Fruit fly (Drosophila melanogaster) whole organism, embryonic: ENCODE measurements around the gene Dpm1.

Experiments used
- Ada2b ChIP-seq: fragments of 200-800 bp; sonication (Bioruptor generic); IDR thresholded peaks from 2 replicates; pipeline ENCODE4 v1.3.6; 2022; ENCODE audit warnings: missing biosample characterization, missing genetic modification characterization
- Aef1 ChIP-seq: fragments of 200-800 bp; sonication (Bioruptor generic); IDR thresholded peaks from 3 replicates; pipeline ENCODE4 v1.3.6; 2022; ENCODE audit warnings: missing biosample characterization, missing genetic modification characterization
- CG10462 ChIP-seq: fragments of 200-800 bp; sonication (Bioruptor generic); optimal IDR thresholded peaks from 2 replicates; lab custom pipeline; 2016; ENCODE audit warnings: missing biosample characterization, missing genetic modification characterization
- CG10654 ChIP-seq: fragments of 200-800 bp; sonication (Bioruptor generic); optimal IDR thresholded peaks from 2 replicates; lab custom pipeline; 2016; ENCODE audit warnings: missing biosample characterization, missing genetic modification characterization
- CG11085 ChIP-seq: fragments of 200-800 bp; sonication (Bioruptor generic); IDR thresholded peaks from 2 replicates; pipeline ENCODE4 v1.3.6; 2022; ENCODE audit warnings: missing biosample characterization, missing genetic modification characterization
- CG11504 ChIP-seq: fragments of 200-800 bp; sonication (Bioruptor generic); optimal IDR thresholded peaks from 3 replicates; lab custom pipeline; 2019; ENCODE audit warnings: missing biosample characterization, mild to moderate bottlenecking, missing genetic modification characterization, moderate library complexity
- CG11560 ChIP-seq: fragments of 200-800 bp; sonication (Bioruptor generic); IDR thresholded peaks from 3 replicates; pipeline ENCODE4 v1.3.6; 2022; ENCODE audit warnings: missing biosample characterization, missing genetic modification characterization
- CG12236 ChIP-seq: fragments of 200-800 bp; sonication (Bioruptor generic); optimal IDR thresholded peaks from 2 replicates; lab custom pipeline; 2016; ENCODE audit warnings: missing biosample characterization, missing genetic modification characterization
- CG12769 ChIP-seq: fragments of 200-800 bp; sonication (Bioruptor generic); optimal IDR thresholded peaks from 2 replicates; lab custom pipeline; 2019; ENCODE audit warnings: missing biosample characterization, mild to moderate bottlenecking, missing genetic modification characterization, moderate library complexity
- CG15073 ChIP-seq: fragments of 200-800 bp; sonication (Bioruptor generic); optimal IDR thresholded peaks from 2 replicates; lab custom pipeline; 2016; ENCODE audit warnings: missing biosample characterization, missing genetic modification characterization
- CG1529 ChIP-seq: fragments of 200-800 bp; sonication (Bioruptor generic); optimal IDR thresholded peaks from 3 replicates; lab custom pipeline; 2018; ENCODE audit warnings: missing biosample characterization, missing genetic modification characterization
- CG17829 ChIP-seq: fragments of 200-800 bp; optimal IDR thresholded peaks from 2 replicates; lab custom pipeline; 2019; ENCODE audit warnings: missing biosample characterization, mild to moderate bottlenecking, missing genetic modification characterization, moderate library complexity
- CG1832 ChIP-seq: fragments of 200-800 bp; sonication (Bioruptor generic); optimal IDR thresholded peaks from 2 replicates; lab custom pipeline; 2017; ENCODE audit warnings: missing biosample characterization, mild to moderate bottlenecking, missing genetic modification characterization, inconsistent platforms
- CG3407 ChIP-seq: fragments of 200-800 bp; sonication (Bioruptor generic); optimal IDR thresholded peaks from 2 replicates; lab custom pipeline; 2018; ENCODE audit warnings: missing biosample characterization, mild to moderate bottlenecking, missing genetic modification characterization
- CG4424 ChIP-seq: fragments of 200-800 bp; sonication (Bioruptor generic); optimal IDR thresholded peaks from 3 replicates; lab custom pipeline; 2016; ENCODE audit warnings: missing biosample characterization, missing genetic modification characterization
- CG4707 ChIP-seq: fragments of 200-800 bp; sonication (Bioruptor generic); optimal IDR thresholded peaks from 2 replicates; lab custom pipeline; 2018; ENCODE audit warnings: missing biosample characterization, mild to moderate bottlenecking, missing genetic modification characterization, moderate library complexity
- CG6689 ChIP-seq: fragments of 200-800 bp; sonication (Bioruptor generic); IDR thresholded peaks from 2 replicates; pipeline ENCODE4 v1.3.6; 2022; ENCODE audit warnings: missing biosample characterization, missing genetic modification characterization
- CG7745 ChIP-seq: fragments of 200-800 bp; sonication (Bioruptor generic); optimal IDR thresholded peaks from 2 replicates; lab custom pipeline; 2018; ENCODE audit warnings: missing biosample characterization, mild to moderate bottlenecking, missing genetic modification characterization, moderate library complexity
- CG7963 ChIP-seq: fragments of 200-800 bp; sonication (Bioruptor generic); IDR thresholded peaks from 3 replicates; pipeline ENCODE4 v1.3.6; 2022; ENCODE audit warnings: missing biosample characterization, missing genetic modification characterization; ENCODE audit not compliant: partially characterized antibody
- CG8765 ChIP-seq: fragments of 200-800 bp; sonication (Bioruptor generic); IDR thresholded peaks from 2 replicates; pipeline ENCODE4 v1.3.6; 2022; ENCODE audit warnings: missing biosample characterization, missing genetic modification characterization
- Dbx ChIP-seq: fragments of 200-800 bp; sonication (Bioruptor generic); IDR thresholded peaks from 3 replicates; pipeline ENCODE4 v1.3.6; 2022; ENCODE audit warnings: missing biosample characterization, missing genetic modification characterization
- Dip3 ChIP-seq: fragments of 200-800 bp; sonication (Bioruptor generic); optimal IDR thresholded peaks from 3 replicates; lab custom pipeline; 2016; ENCODE audit warnings: missing biosample characterization, missing genetic modification characterization
- Drgx ChIP-seq: fragments of 200-800 bp; sonication (Bioruptor generic); IDR thresholded peaks from 2 replicates; pipeline ENCODE4 v1.3.6; 2022; ENCODE audit warnings: missing biosample characterization, missing genetic modification characterization
- Eip74EF ChIP-seq, 2 experiments: fragments of 200-800 bp in 1 of 2; fragments of >200 bp in 1 of 2; sonication (Bioruptor generic) in 1 of 2; optimal IDR thresholded peaks; 2 replicates each; lab custom pipeline; 2017 to 2019; ENCODE audit warnings: missing biosample characterization in 2 of 2, missing genetic modification characterization in 2 of 2, mild to moderate bottlenecking in 1 of 2, moderate library complexity in 1 of 2
- Ets97D ChIP-seq: fragments of 200-800 bp; sonication (Bioruptor generic); optimal IDR thresholded peaks from 3 replicates; lab custom pipeline; 2016; ENCODE audit warnings: missing biosample characterization, missing genetic modification characterization
- H15 ChIP-seq: fragments of 200-800 bp; sonication (Bioruptor generic); IDR thresholded peaks from 3 replicates; pipeline ENCODE4 v1.3.6; 2022; ENCODE audit warnings: missing biosample characterization, missing genetic modification characterization
- HLH4C ChIP-seq: fragments of 200-800 bp; sonication (Bioruptor generic); IDR thresholded peaks from 3 replicates; pipeline ENCODE4 v1.3.6; 2022; ENCODE audit warnings: missing biosample characterization, missing genetic modification characterization; ENCODE audit not compliant: partially characterized antibody
- Hr3 ChIP-seq: fragments of 200-800 bp; sonication (Bioruptor generic); optimal IDR thresholded peaks from 3 replicates; lab custom pipeline; 2016; ENCODE audit warnings: missing biosample characterization, missing genetic modification characterization
- MBD-R2 ChIP-seq: fragments of 200-800 bp; sonication (Bioruptor generic); IDR thresholded peaks from 2 replicates; pipeline ENCODE4 v1.3.6; 2022; ENCODE audit warnings: missing biosample characterization, missing genetic modification characterization
- Mad ChIP-seq: fragments of 200-800 bp; sonication (Bioruptor generic); optimal IDR thresholded peaks from 2 replicates; lab custom pipeline; 2016; ENCODE audit warnings: missing biosample characterization, missing genetic modification characterization
- Poxn ChIP-seq: fragments of 200-800 bp; sonication (Bioruptor generic); IDR thresholded peaks from 2 replicates; pipeline ENCODE4 v1.3.6; 2022; ENCODE audit warnings: missing biosample characterization, missing genetic modification characterization
- ap ChIP-seq: fragments of 200-800 bp; sonication (Bioruptor generic); IDR thresholded peaks from 2 replicates; pipeline ENCODE4 v1.3.6; 2022; ENCODE audit warnings: missing biosample characterization, missing genetic modification characterization
- br ChIP-seq: fragments of >200 bp; optimal IDR thresholded peaks from 2 replicates; lab custom pipeline; 2017
- ci ChIP-seq: fragments of 200-800 bp; sonication (Bioruptor generic); IDR thresholded peaks from 3 replicates; pipeline ENCODE4 v1.3.6; 2022; ENCODE audit warnings: missing biosample characterization, missing genetic modification characterization
- crol ChIP-seq: fragments of 200-800 bp; sonication (Bioruptor generic); IDR thresholded peaks from 2 replicates; pipeline ENCODE4 v1.3.6; 2022; ENCODE audit warnings: missing biosample characterization, missing genetic modification characterization
- eyg ChIP-seq: fragments of 200-800 bp; sonication (Bioruptor generic); optimal IDR thresholded peaks from 3 replicates; lab custom pipeline; 2016; ENCODE audit warnings: missing biosample characterization, missing genetic modification characterization
- gfzf ChIP-seq: fragments of 200-800 bp; sonication (Bioruptor generic); optimal IDR thresholded peaks from 2 replicates; lab custom pipeline; 2016; ENCODE audit warnings: missing biosample characterization, mild to moderate bottlenecking, missing genetic modification characterization, moderate library complexity
- inv ChIP-seq: fragments of 200-800 bp; sonication (Bioruptor generic); IDR thresholded peaks from 2 replicates; pipeline ENCODE4 v1.3.6; 2022; ENCODE audit warnings: missing biosample characterization, missing genetic modification characterization; ENCODE audit not compliant: partially characterized antibody
- lola ChIP-seq, 3 experiments: fragments of >200 bp in 2 of 3; fragments of 200-800 bp in 1 of 3; sonication (Bioruptor generic) in 1 of 3; optimal IDR thresholded peaks; 2 replicates each; lab custom pipeline; 2017 to 2019; ENCODE audit warnings: missing biosample characterization in 3 of 3, missing genetic modification characterization in 3 of 3, mild to moderate bottlenecking in 1 of 3, moderate library complexity in 1 of 3
- mirr ChIP-seq: fragments of 200-800 bp; sonication (Bioruptor generic); optimal IDR thresholded peaks from 3 replicates; lab custom pipeline; 2018; ENCODE audit warnings: missing biosample characterization, mild to moderate bottlenecking, missing genetic modification characterization
- prd ChIP-seq, 3 experiments: fragments of >200 bp in 2 of 3; fragments of 200-800 bp in 1 of 3; sonication (Bioruptor generic) in 1 of 3; optimal IDR thresholded peaks in 2 of 3; IDR thresholded peaks in 1 of 3; 2 replicates in 2 of 3; 3 replicates in 1 of 3; pipeline versions ENCODE4 v1.3.6 to Lab custom; 2017 to 2022; ENCODE audit warnings: missing biosample characterization in 1 of 3, missing genetic modification characterization in 1 of 3
- salm ChIP-seq: fragments of 200-800 bp; sonication (Bioruptor generic); optimal IDR thresholded peaks from 2 replicates; lab custom pipeline; 2018; ENCODE audit warnings: missing biosample characterization, mild to moderate bottlenecking, missing genetic modification characterization
- sd ChIP-seq: fragments of 200-800 bp; sonication (Bioruptor generic); optimal IDR thresholded peaks from 3 replicates; lab custom pipeline; 2018; ENCODE audit warnings: missing biosample characterization, mild to moderate bottlenecking, missing genetic modification characterization, moderate library complexity
- sqz ChIP-seq: fragments of 200-800 bp; sonication (Bioruptor generic); optimal IDR thresholded peaks from 3 replicates; lab custom pipeline; 2018; ENCODE audit warnings: missing biosample characterization, mild to moderate bottlenecking, missing genetic modification characterization
- stc ChIP-seq: fragments of 200-800 bp; sonication (Bioruptor generic); IDR thresholded peaks from 2 replicates; pipeline ENCODE4 v1.3.6; 2022; ENCODE audit warnings: missing biosample characterization, missing genetic modification characterization
- tll ChIP-seq, 2 experiments: fragments of 200-800 bp in 1 of 2; fragments of >200 bp in 1 of 2; sonication (Bioruptor generic) in 1 of 2; optimal IDR thresholded peaks; 2 replicates each; lab custom pipeline; 2017 to 2019; ENCODE audit warnings: missing biosample characterization in 2 of 2, missing genetic modification characterization in 2 of 2, mild to moderate bottlenecking in 1 of 2, moderate library complexity in 1 of 2
- trh ChIP-seq: fragments of 200-800 bp; sonication (Bioruptor generic); optimal IDR thresholded peaks from 2 replicates; lab custom pipeline; 2016; ENCODE audit warnings: missing biosample characterization, missing genetic modification characterization
- tx ChIP-seq: fragments of 200-800 bp; sonication (Bioruptor generic); optimal IDR thresholded peaks from 2 replicates; lab custom pipeline; 2016; ENCODE audit warnings: missing biosample characterization, missing genetic modification characterization
- usp ChIP-seq: fragments of >200 bp; optimal IDR thresholded peaks from 2 replicates; lab custom pipeline; 2017; ENCODE audit warnings: missing biosample characterization, missing genetic modification characterization

Dpm1 gene

DNA sequence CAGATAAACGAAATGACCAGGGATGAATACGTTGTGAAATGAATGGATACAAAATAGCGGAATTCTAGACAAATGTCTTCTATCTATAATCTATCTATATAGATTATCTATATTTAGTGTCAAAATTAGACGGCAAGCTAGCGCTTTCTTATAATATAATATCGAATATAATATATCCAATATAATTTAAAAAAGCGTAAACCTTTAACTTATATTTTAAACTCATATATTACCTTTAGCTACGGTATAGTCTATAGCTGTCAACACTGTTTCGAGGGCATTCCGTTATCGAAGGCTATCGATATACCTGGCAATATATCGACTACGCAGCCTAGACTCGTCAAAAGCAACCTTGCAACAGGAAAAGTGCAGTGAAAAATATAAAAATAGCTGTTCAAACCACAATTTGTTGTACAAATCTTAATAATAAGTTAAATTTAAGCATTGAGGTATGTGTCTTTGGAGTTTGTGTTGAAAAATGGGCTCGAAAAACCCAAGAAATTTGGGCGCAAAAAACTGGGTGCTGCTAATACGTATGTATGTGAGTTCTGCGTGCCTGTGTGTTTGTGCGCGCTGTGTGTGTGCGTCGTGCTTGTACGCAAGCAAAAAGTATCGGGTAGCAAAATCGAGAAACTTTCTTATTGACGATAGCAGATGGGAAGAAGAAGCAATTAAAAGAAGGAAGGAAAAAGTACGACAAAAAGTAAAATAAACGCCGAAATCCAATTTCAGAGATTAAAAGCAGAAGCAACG, 33.1 kb downstream of the Dpm1 start, which contains the start of the genes swm and Ctu2 (continued):
- peak; percentile 72 for TF ChIP-seq CG17829 (tag; lab: Kevin White, UChicago)
- TF ChIP-seq Aef1 (GFP tag; lab: Robert Waterston, UW), result peak; percentile 51
- TF ChIP-seq prd (optimal IDR thresholded peaks at IDR 0.05; lab: Kevin White, UChicago), result no peak
- peak; percentile 63; the same call in 2 of the 3 replicates for TF ChIP-seq prd (GFP tag; IDR thresholded peaks at IDR 0.05; lab: Robert Waterston, UW)
- TF ChIP-seq CG1529 (GFP tag; lab: Kevin White, UChicago), result no peak
- TF ChIP-seq CG11504 (tag; lab: Kevin White, UChicago), result no peak
- TF ChIP-seq Poxn, result no peak
- peak; percentile 54; the same call in 1 of the 2 replicates for TF ChIP-seq Ada2b (GFP tag; lab: Robert Waterston, UW)
- TF ChIP-seq ci (GFP tag; lab: Robert Waterston, UW), result 0 out of 3 replicates have a peak, but pooled peaks have one; percentile 10
- TF ChIP-seq inv (GFP tag; lab: Robert Waterston, UW), result peak; percentile 62
- peak; percentile 36; the same call in 1 of the 3 replicates for TF ChIP-seq CG7963 (GFP tag; lab: Robert Waterston, UW)
- TF ChIP-seq Dip3 (GFP tag; lab: Kevin White, UChicago), result no peak
- TF ChIP-seq CG4424, result peak; percentile 67
- peak; percentile 68 for TF ChIP-seq Hr3
- TF ChIP-seq br (lab: Kevin White, UChicago), result no peak
- TF ChIP-seq salm (tag; lab: Kevin White, UChicago), result no peak
- peak; percentile 14 for TF ChIP-seq CG10654 (GFP tag; lab: Kevin White, UChicago)
- no peak for TF ChIP-seq Drgx
- TF ChIP-seq Mad (GFP tag; lab: Kevin White, UChicago), result no peak
- no peak for TF ChIP-seq H15
- peak; percentile 89 for TF ChIP-seq sd (tag; lab: Kevin White, UChicago)
- no peak for TF ChIP-seq tll (GFP tag; optimal IDR thresholded peaks at IDR 0.05; lab: Kevin White, UChicago)
- no peak for TF ChIP-seq sqz (GFP tag; lab: Kevin White, UChicago)
- no peak for TF ChIP-seq CG4707 (GFP tag; lab: Kevin White, UChicago)
- no peak for TF ChIP-seq gfzf (GFP tag; lab: Kevin White, UChicago)
- TF ChIP-seq CG3407 (GFP tag; lab: Kevin White, UChicago), result peak; percentile 54
- no peak for TF ChIP-seq usp (GFP tag; lab: Kevin White, UChicago)
- TF ChIP-seq CG8765 (GFP tag; lab: Robert Waterston, UW), result no peak
- TF ChIP-seq CG1832, result no peak
- TF ChIP-seq CG15073 (GFP tag; lab: Kevin White, UChicago), result no peak
- TF ChIP-seq mirr (GFP tag; lab: Kevin White, UChicago), result no peak
- TF ChIP-seq lola (GFP tag; optimal IDR thresholded peaks at IDR 0.05; lab: Kevin White, UChicago), result peak in 1 of 3 experiments; percentile 73
- no peak for TF ChIP-seq eyg (GFP tag; lab: Kevin White, UChicago)
- no peak for TF ChIP-seq CG7745 (tag; lab: Kevin White, UChicago)
- TF ChIP-seq CG11085 (GFP tag; lab: Robert Waterston, UW), result 0 out of 2 replicates have a peak, but pooled peaks have one; percentile 50
- TF ChIP-seq CG12236, result no peak
- TF ChIP-seq Eip74EF (GFP tag; optimal IDR thresholded peaks at IDR 0.05; lab: Kevin White, UChicago), result no peak
- TF ChIP-seq tx (GFP tag; lab: Kevin White, UChicago), result no peak
- peak; percentile 67 for TF ChIP-seq HLH4C (GFP tag; lab: Robert Waterston, UW)
- no peak for TF ChIP-seq crol
- TF ChIP-seq stc, result no peak
- TF ChIP-seq trh (GFP tag; lab: Kevin White, UChicago), result no peak
- TF ChIP-seq CG10462 (GFP tag; lab: Kevin White, UChicago), result no peak
- TF ChIP-seq Ets97D (GFP tag; lab: Kevin White, UChicago), result no peak
- no peak for TF ChIP-seq ap (GFP tag; lab: Robert Waterston, UW)
- peak; percentile 62 for TF ChIP-seq Dbx (GFP tag; lab: Robert Waterston, UW)
- TF ChIP-seq CG12769 (tag; lab: Kevin White, UChicago), result no peak
- peak; percentile 68 for TF ChIP-seq CG6689 (GFP tag; lab: Robert Waterston, UW)
- peak; percentile 47; the same call in 2 of the 3 replicates for TF ChIP-seq CG11560
- TF ChIP-seq MBD-R2 (GFP tag; lab: Robert Waterston, UW), result no peak; the same call in 1 of the 2 replicates
